Worm (Caenorhabditis elegans): ENCODE measurements around the gene pfk-1.2.

The pfk-1.2 gene

ce11 chrV:9503152-9503817 is 28.3 kb upstream of the pfk-1.2 start (continued):
- TF ChIP-seq sea-2 (GFP tag; optimal IDR thresholded peaks at IDR 0.05) (no peak), ama-1 (optimal IDR thresholded peaks at IDR 0.05) (peak; percentile 51), elt-2 (tag; optimal IDR thresholded peaks at IDR 0.05) (peak; percentile 52), hmg-11 (tag; optimal IDR thresholded peaks at IDR 0.05) (peak; percentile 90)

ce11 chrV:9504474-9504960 is 27.1 kb upstream of the pfk-1.2 start, which contains the start of gene haao-1:
TSS of gene haao-1 (plus strand) at chrV:9504910.
- TF ChIP-seq unc-62 (GFP tag; optimal IDR thresholded peaks at IDR 0.05) (no peak), nhr-25 (tag; optimal IDR thresholded peaks at IDR 0.05) (peak; percentile 49), nhr-23 (tag; optimal IDR thresholded peaks at IDR 0.05) (peak; percentile 41), ztf-11 (tag; optimal IDR thresholded peaks at IDR 0.05) (no peak)

ce11 chrV:9506931-9507330 is 24.7 kb upstream of the pfk-1.2 start:
- TF ChIP-seq elt-2 (tag; optimal IDR thresholded peaks at IDR 0.05) (peak; percentile 82), zag-1 (tag; optimal IDR thresholded peaks at IDR 0.05) (no peak), fkh-10 (GFP tag; optimal IDR thresholded peaks at IDR 0.05) (no peak), nhr-76 (tag; optimal IDR thresholded peaks at IDR 0.05) (no peak), unc-62 (GFP tag; optimal IDR thresholded peaks at IDR 0.05) (no peak), pqm-1 (tag; optimal IDR thresholded peaks at IDR 0.05) (peak; percentile 80)

- no peak for TF ChIP-seq zag-1 (tag; optimal IDR thresholded peaks at IDR 0.05)
- peak; percentile 1 for TF ChIP-seq pha-4 (tag; optimal IDR thresholded peaks at IDR 0.05)
- no peak for TF ChIP-seq ceh-16 (tag; optimal IDR thresholded peaks at IDR 0.05)
- peak; percentile 67 for TF ChIP-seq elt-2 (tag; optimal IDR thresholded peaks at IDR 0.05)
- TF ChIP-seq nhr-76 (tag; optimal IDR thresholded peaks at IDR 0.05) = no peak
Measured at ce11 chrV:9507742-9508141, 23.9 kb upstream of the pfk-1.2 start, which contains the start of gene acs-14. TSS of gene acs-14 (plus strand) at chrV:9508132.

ce11 chrV:9509597-9509996 is 22.0 kb upstream of the pfk-1.2 start:
- TF ChIP-seq ZK546.5 (tag; optimal IDR thresholded peaks at IDR 0.05) (no peak), pha-4 (tag; optimal IDR thresholded peaks at IDR 0.05) (no peak), skn-1 (tag; optimal IDR thresholded peaks at IDR 0.05) (no peak), sea-2 (GFP tag; optimal IDR thresholded peaks at IDR 0.05) (no peak), elt-1 (tag; optimal IDR thresholded peaks at IDR 0.05) (no peak), nhr-12 (tag; optimal IDR thresholded peaks at IDR 0.05) (no peak)

ce11 chrV:9513590-9513989 is 18.0 kb upstream of the pfk-1.2 start, which contains the start of gene eif-2Bdelta:
TSS of gene eif-2Bdelta (plus strand) at chrV:9513824.
- TF ChIP-seq zag-1 (tag; optimal IDR thresholded peaks at IDR 0.05) (no peak), lin-15B (tag; optimal IDR thresholded peaks at IDR 0.05) (peak; percentile 30), unc-62 (GFP tag; optimal IDR thresholded peaks at IDR 0.05) (no peak), nhr-12 (tag; optimal IDR thresholded peaks at IDR 0.05) (no peak), aly-2 (tag; optimal IDR thresholded peaks at IDR 0.05) (no peak), elt-2 (tag; optimal IDR thresholded peaks at IDR 0.05) (peak; percentile 7), ceh-16 (tag; optimal IDR thresholded peaks at IDR 0.05) (no peak), nfya-1 (tag; optimal IDR thresholded peaks at IDR 0.05; ENCODE audit: insufficient read depth) (peak; percentile 45), nhr-77 (tag; optimal IDR thresholded peaks at IDR 0.05) (no peak), fkh-10 (GFP tag; optimal IDR thresholded peaks at IDR 0.05) (peak; percentile 23), daf-12 (tag; optimal IDR thresholded peaks at IDR 0.05) (no peak), nhr-76 (tag; optimal IDR thresholded peaks at IDR 0.05) (no peak), jun-1 (tag; optimal IDR thresholded peaks at IDR 0.05) (peak; percentile 14), hmg-11 (tag; optimal IDR thresholded peaks at IDR 0.05) (peak; percentile 28), snpc-4 (tag; optimal IDR thresholded peaks at IDR 0.05) (peak; percentile 46), nhr-23 (tag; optimal IDR thresholded peaks at IDR 0.05) (peak; percentile 20), pha-4 (tag; optimal IDR thresholded peaks at IDR 0.05) (peak; percentile 73)

ce11 chrV:9516280-9516679 is 15.3 kb upstream of the pfk-1.2 start:
- peak; percentile 20 for TF ChIP-seq lsy-12 (tag; optimal IDR thresholded peaks at IDR 0.05)
- TF ChIP-seq nhr-28 (tag; optimal IDR thresholded peaks at IDR 0.05) = no peak
- TF ChIP-seq nhr-23 (tag; optimal IDR thresholded peaks at IDR 0.05) = peak; percentile 86
- TF ChIP-seq nhr-43 (tag; optimal IDR thresholded peaks at IDR 0.05; ENCODE audit: poor library complexity, severe bottlenecking) = peak; percentile 68
- peak; percentile 26 for TF ChIP-seq nhr-25 (tag; optimal IDR thresholded peaks at IDR 0.05)
- no peak for TF ChIP-seq sea-2 (GFP tag; optimal IDR thresholded peaks at IDR 0.05)
- TF ChIP-seq elt-2 (tag; optimal IDR thresholded peaks at IDR 0.05) = peak; percentile 51
- peak; percentile 88 for TF ChIP-seq pqm-1 (tag; optimal IDR thresholded peaks at IDR 0.05)
- TF ChIP-seq jun-1 (tag; optimal IDR thresholded peaks at IDR 0.05) = peak; percentile 69
- peak in 2 of 3 experiments; percentile 41 to 56 for TF ChIP-seq elt-3 (tag; optimal IDR thresholded peaks at IDR 0.05)
